Worm (Caenorhabditis elegans) whole organism, L2 larva: ENCODE results near the gene srsx-30.

Source experiments
- C34F6.9 ChIP-seq: fragments of 150-350 bp; optimal IDR thresholded peaks from 2 replicates; lab custom pipeline; 2014; ENCODE audit warnings: missing biosample characterization, missing genetic modification characterization
- F13H6.1 ChIP-seq: sonication (generic microtip); optimal IDR thresholded peaks from 2 replicates; lab custom pipeline; 2016; ENCODE audit warnings: missing genetic modification characterization, missing compliant biosample characterization
- R02D3.7 ChIP-seq: fragments of 150-350 bp; optimal IDR thresholded peaks from 2 replicates; lab custom pipeline; 2014; ENCODE audit warnings: missing biosample characterization, missing genetic modification characterization
- Y55F3AM.14 ChIP-seq: fragments of 200-800 bp; sonication (Bioruptor generic); optimal IDR thresholded peaks from 2 replicates; lab custom pipeline; 2018; ENCODE audit warnings: mild to moderate bottlenecking, missing genetic modification characterization, missing compliant biosample characterization
- ZK546.5 ChIP-seq: sonication (generic microtip); optimal IDR thresholded peaks from 2 replicates; lab custom pipeline; 2017; ENCODE audit warnings: missing biosample characterization, missing genetic modification characterization
- alr-1 ChIP-seq: fragments of 150-350 bp; optimal IDR thresholded peaks from 2 replicates; lab custom pipeline; 2014; ENCODE audit warnings: missing biosample characterization, missing genetic modification characterization
- aly-2 ChIP-seq: fragments of 150-350 bp; optimal IDR thresholded peaks from 2 replicates; lab custom pipeline; 2014; ENCODE audit warnings: missing biosample characterization, missing genetic modification characterization
- ama-1 ChIP-seq: fragments of 150-350 bp; optimal IDR thresholded peaks from 2 replicates; lab custom pipeline; 2018; ENCODE audit warnings: inconsistent platforms
- blmp-1 ChIP-seq: sonication (generic microtip); optimal IDR thresholded peaks from 2 replicates; lab custom pipeline; 2017; ENCODE audit warnings: missing genetic modification characterization, mild to moderate bottlenecking, missing compliant biosample characterization, antibody characterized with exemption, moderate library complexity; ENCODE audit not compliant: insufficient read depth
- ceh-16 ChIP-seq: fragments of 150-350 bp; optimal IDR thresholded peaks from 2 replicates; lab custom pipeline; 2014; ENCODE audit warnings: missing biosample characterization, missing genetic modification characterization
- ceh-82 ChIP-seq: fragments of 150-350 bp; optimal IDR thresholded peaks from 2 replicates; lab custom pipeline; 2014; ENCODE audit warnings: missing biosample characterization, missing genetic modification characterization
- crh-2 ChIP-seq: sonication (generic microtip); optimal IDR thresholded peaks from 2 replicates; lab custom pipeline; 2017; ENCODE audit warnings: missing biosample characterization, missing genetic modification characterization
- dmd-4 ChIP-seq: sonication (generic microtip); optimal IDR thresholded peaks from 2 replicates; lab custom pipeline; 2017; ENCODE audit warnings: missing biosample characterization, missing genetic modification characterization
- egl-27 ChIP-seq: sonication (generic microtip); optimal IDR thresholded peaks from 3 replicates; lab custom pipeline; 2017; ENCODE audit warnings: missing biosample characterization, missing genetic modification reagents, missing genetic modification characterization
- elt-1 ChIP-seq: fragments of 150-350 bp; optimal IDR thresholded peaks from 2 replicates; lab custom pipeline; 2014; ENCODE audit warnings: missing biosample characterization, missing genetic modification characterization
- elt-3 ChIP-seq: sonication (generic microtip); optimal IDR thresholded peaks from 2 replicates; lab custom pipeline; 2017; ENCODE audit warnings: missing biosample characterization, missing genetic modification characterization
- fos-1 ChIP-seq: fragments of 150-350 bp; optimal IDR thresholded peaks from 2 replicates; lab custom pipeline; 2014; ENCODE audit warnings: missing biosample characterization, missing genetic modification characterization
- gmeb-1 ChIP-seq: fragments of 150-350 bp; optimal IDR thresholded peaks from 2 replicates; lab custom pipeline; 2014; ENCODE audit warnings: missing biosample characterization, missing genetic modification characterization
- lin-11 ChIP-seq: fragments of 150-350 bp; sonication (generic microtip); optimal IDR thresholded peaks from 2 replicates; lab custom pipeline; 2014; ENCODE audit warnings: missing biosample characterization, missing genetic modification characterization, inconsistent platforms, mixed read lengths
- lin-13 ChIP-seq: fragments of 150-350 bp; optimal IDR thresholded peaks from 2 replicates; lab custom pipeline; 2014; ENCODE audit warnings: missing biosample characterization, missing genetic modification reagents, missing genetic modification characterization
- lin-39 ChIP-seq: fragments of 150-350 bp; optimal IDR thresholded peaks from 2 replicates; lab custom pipeline; 2014; ENCODE audit warnings: missing biosample characterization, missing genetic modification reagents, missing genetic modification characterization
- lsy-2 ChIP-seq, 2 experiments: fragments of 150-350 bp in 1 of 2; sonication (generic microtip) in 1 of 2; optimal IDR thresholded peaks; 2 replicates each; lab custom pipeline; 2014 to 2017; ENCODE audit warnings: missing biosample characterization in 2 of 2, missing genetic modification characterization in 2 of 2
- mab-5 ChIP-seq: fragments of 150-350 bp; optimal IDR thresholded peaks from 2 replicates; lab custom pipeline; 2014; ENCODE audit warnings: missing biosample characterization, missing genetic modification characterization
- mbf-1 ChIP-seq: sonication (generic microtip); optimal IDR thresholded peaks from 2 replicates; lab custom pipeline; 2017; ENCODE audit warnings: missing biosample characterization, missing genetic modification characterization
- mdl-1 ChIP-seq, 2 experiments: fragments of 150-350 bp in 1 of 2; sonication (generic microtip) in 1 of 2; optimal IDR thresholded peaks; 2 replicates each; lab custom pipeline; 2017; ENCODE audit warnings: missing biosample characterization in 2 of 2, missing genetic modification characterization in 2 of 2
- nhr-10 ChIP-seq: sonication (generic microtip); optimal IDR thresholded peaks from 2 replicates; lab custom pipeline; 2017; ENCODE audit warnings: missing biosample characterization, missing genetic modification characterization
- nhr-11 ChIP-seq: fragments of 150-350 bp; optimal IDR thresholded peaks from 2 replicates; lab custom pipeline; 2014; ENCODE audit warnings: missing biosample characterization, missing genetic modification characterization
- nhr-12 ChIP-seq: fragments of 150-350 bp; optimal IDR thresholded peaks from 2 replicates; lab custom pipeline; 2014; ENCODE audit warnings: missing biosample characterization, missing genetic modification characterization
- nhr-129 ChIP-seq: fragments of 150-350 bp; optimal IDR thresholded peaks from 2 replicates; lab custom pipeline; 2014; ENCODE audit warnings: missing biosample characterization, missing genetic modification characterization
- nhr-21 ChIP-seq: fragments of 150-350 bp; optimal IDR thresholded peaks from 2 replicates; lab custom pipeline; 2014; ENCODE audit warnings: missing biosample characterization, missing genetic modification characterization
- nhr-23 ChIP-seq: fragments of 150-350 bp; optimal IDR thresholded peaks from 2 replicates; lab custom pipeline; 2014; ENCODE audit warnings: missing biosample characterization, missing genetic modification reagents, missing genetic modification characterization
- nhr-237 ChIP-seq: fragments of 150-350 bp; optimal IDR thresholded peaks from 2 replicates; lab custom pipeline; 2014; ENCODE audit warnings: missing biosample characterization, missing genetic modification characterization
- nhr-25 ChIP-seq: fragments of 150-350 bp; sonication (generic microtip); optimal IDR thresholded peaks from 3 replicates; lab custom pipeline; 2014; ENCODE audit warnings: missing biosample characterization, missing genetic modification characterization
- nhr-6 ChIP-seq: fragments of 150-350 bp; optimal IDR thresholded peaks from 2 replicates; lab custom pipeline; 2014; ENCODE audit warnings: missing biosample characterization, missing genetic modification characterization
- nhr-77 ChIP-seq: fragments of 150-350 bp; optimal IDR thresholded peaks from 2 replicates; lab custom pipeline; 2014; ENCODE audit warnings: missing biosample characterization, missing genetic modification characterization
- peb-1 ChIP-seq: fragments of 150-350 bp; optimal IDR thresholded peaks from 2 replicates; lab custom pipeline; 2014; ENCODE audit warnings: missing biosample characterization, missing genetic modification characterization
- sem-4 ChIP-seq: fragments of 150-350 bp; optimal IDR thresholded peaks from 2 replicates; lab custom pipeline; 2014; ENCODE audit warnings: missing biosample characterization, missing genetic modification reagents, missing genetic modification characterization
- skn-1 ChIP-seq: sonication (generic microtip); optimal IDR thresholded peaks from 2 replicates; lab custom pipeline; 2017; ENCODE audit warnings: missing biosample characterization, missing genetic modification characterization
- sma-3 ChIP-seq: sonication (generic microtip); optimal IDR thresholded peaks from 2 replicates; lab custom pipeline; 2016; ENCODE audit warnings: missing genetic modification reagents, missing genetic modification characterization, missing compliant biosample characterization
- sma-9 ChIP-seq, 2 experiments: fragments of 150-350 bp in 1 of 2; sonication (generic microtip) in 1 of 2; optimal IDR thresholded peaks; 2 replicates each; lab custom pipeline; 2014 to 2016; ENCODE audit warnings: missing genetic modification characterization in 2 of 2, mild to moderate bottlenecking in 1 of 2, missing biosample characterization in 1 of 2, missing compliant biosample characterization in 1 of 2, missing genetic modification reagents in 1 of 2, moderate library complexity in 1 of 2
- snpc-4 ChIP-seq: fragments of 150-350 bp; optimal IDR thresholded peaks from 2 replicates; lab custom pipeline; 2014; ENCODE audit warnings: missing biosample characterization, missing genetic modification characterization
- unc-39 ChIP-seq: fragments of 150-350 bp; optimal IDR thresholded peaks from 2 replicates; lab custom pipeline; 2014; ENCODE audit warnings: missing biosample characterization, missing genetic modification characterization
- unc-55 ChIP-seq: fragments of 150-350 bp; sonication (generic microtip); optimal IDR thresholded peaks from 3 replicates; lab custom pipeline; 2014; ENCODE audit warnings: missing biosample characterization, missing genetic modification reagents, missing genetic modification characterization
- unc-62 ChIP-seq: fragments of 150-350 bp; optimal IDR thresholded peaks from 2 replicates; lab custom pipeline; 2014; ENCODE audit warnings: missing biosample characterization, missing genetic modification reagents, missing genetic modification characterization
- zag-1 ChIP-seq: fragments of 150-350 bp; optimal IDR thresholded peaks from 2 replicates; lab custom pipeline; 2014; ENCODE audit warnings: missing biosample characterization, missing genetic modification characterization
- ztf-1 ChIP-seq: fragments of 200-800 bp; sonication (Bioruptor generic); conservative IDR thresholded peaks from 2 replicates; pipeline ENCODE4 v1.3.6; 2022; ENCODE audit warnings: missing genetic modification characterization, missing compliant biosample characterization
- ztf-11 ChIP-seq: sonication (generic microtip); optimal IDR thresholded peaks from 2 replicates; lab custom pipeline; 2017; ENCODE audit warnings: missing biosample characterization, missing genetic modification characterization
- ztf-4 ChIP-seq: fragments of 150-350 bp; optimal IDR thresholded peaks from 2 replicates; lab custom pipeline; 2014; ENCODE audit warnings: missing biosample characterization, missing genetic modification characterization

The srsx-30 gene

ce11 chrV:10201913-10202312 is 43.3 kb downstream of the srsx-30 start, which contains the start of gene ZK856.7:
ZK856.7 (plus strand) TSS chrV:10202098.
- peak; percentile 25 for TF ChIP-seq nhr-25 (tag; lab: Kevin White, UChicago)
- no peak for TF ChIP-seq sem-4 (tag; lab: Kevin White, UChicago)
- TF ChIP-seq crh-2 (tag; lab: Kevin White, UChicago), result peak; percentile 37
- TF ChIP-seq Y55F3AM.14, result no peak
- no peak for TF ChIP-seq nhr-6
- no peak for TF ChIP-seq mbf-1
- TF ChIP-seq lsy-2 (tag; optimal IDR thresholded peaks at IDR 0.05; lab: Kevin White, UChicago), result peak in 1 of 2 experiments; percentile 11
- TF ChIP-seq, all 48 proteins: peak for 3

- no peak for TF ChIP-seq nhr-77 (tag; lab: Kevin White, UChicago)
- no peak for TF ChIP-seq nhr-12
- no peak for TF ChIP-seq ZK546.5
- TF ChIP-seq zag-1 (tag; lab: Kevin White, UChicago), result no peak
- TF ChIP-seq elt-1 (tag; lab: Kevin White, UChicago), result no peak
These were observed 43.7 kb downstream of the srsx-30 start for ce11 chrV:10202340-10202739.

- no peak for TF ChIP-seq lin-13 (GFP tag; lab: Kevin White, UChicago)
- TF ChIP-seq ZK546.5, result no peak
- TF ChIP-seq egl-27 (tag; lab: Kevin White, UChicago), result no peak
- TF ChIP-seq aly-2 (tag; lab: Kevin White, UChicago), result no peak
- TF ChIP-seq mdl-1 (tag; optimal IDR thresholded peaks at IDR 0.05; lab: Kevin White, UChicago), result no peak
- no peak for TF ChIP-seq ceh-82
- TF ChIP-seq zag-1 (tag; lab: Kevin White, UChicago), result no peak
- no peak for TF ChIP-seq elt-3 (tag; lab: Kevin White, UChicago)
- TF ChIP-seq blmp-1 (tag; lab: Kevin White, UChicago), result peak; percentile 59
- no peak for TF ChIP-seq nhr-237
- no peak for TF ChIP-seq unc-55
- TF ChIP-seq unc-39 (tag; lab: Kevin White, UChicago), result no peak
- TF ChIP-seq sma-3, result no peak
- no peak for TF ChIP-seq nhr-10 (tag; lab: Kevin White, UChicago)
- no peak for TF ChIP-seq snpc-4
- peak; percentile 2 for TF ChIP-seq sma-9 (GFP tag; optimal IDR thresholded peaks at IDR 0.05; lab: Kevin White, UChicago)
- TF ChIP-seq sma-9 (tag; optimal IDR thresholded peaks at IDR 0.05; lab: Kevin White, UChicago), result no peak
- no peak for TF ChIP-seq alr-1 (tag; lab: Kevin White, UChicago)
- TF ChIP-seq ama-1 (lab: Kevin White, UChicago), result peak; percentile 17
- TF ChIP-seq crh-2 (tag; lab: Kevin White, UChicago), result peak; percentile 76
- TF ChIP-seq lin-39 (tag; lab: Kevin White, UChicago), result no peak
- TF ChIP-seq C34F6.9, result no peak
- no peak for TF ChIP-seq gmeb-1
- no peak for TF ChIP-seq unc-62 (GFP tag; lab: Kevin White, UChicago)
- TF ChIP-seq ztf-11 (tag; lab: Kevin White, UChicago), result no peak
- TF ChIP-seq nhr-129, result peak; percentile 14
- no peak for TF ChIP-seq ceh-16 (tag; lab: Kevin White, UChicago)
- TF ChIP-seq peb-1 (tag; lab: Kevin White, UChicago), result no peak
- no peak for TF ChIP-seq dmd-4 (tag; lab: Kevin White, UChicago)
- TF ChIP-seq nhr-23 (tag; lab: Kevin White, UChicago), result no peak
- no peak for TF ChIP-seq nhr-21 (tag; lab: Kevin White, UChicago)
- TF ChIP-seq R02D3.7 (tag; lab: Kevin White, UChicago), result no peak
- no peak for TF ChIP-seq ztf-4
- no peak for TF ChIP-seq lin-11 (tag; lab: Kevin White, UChicago)
- no peak for TF ChIP-seq sem-4 (tag; lab: Kevin White, UChicago)
- no peak for TF ChIP-seq mbf-1
- no peak for TF ChIP-seq nhr-11
- no peak for TF ChIP-seq nhr-25 (tag; lab: Kevin White, UChicago)
- no peak for TF ChIP-seq skn-1 (tag; lab: Kevin White, UChicago)
- TF ChIP-seq elt-1 (tag; lab: Kevin White, UChicago), result no peak
- TF ChIP-seq mab-5 (tag; lab: Kevin White, UChicago), result no peak
- TF ChIP-seq nhr-6, result no peak
- no peak for TF ChIP-seq nhr-77 (tag; lab: Kevin White, UChicago)
- no peak for TF ChIP-seq nhr-12
- TF ChIP-seq ztf-1 (GFP tag; lab: Robert Waterston, UW), result no peak
- TF ChIP-seq fos-1, result peak; percentile 70
- no peak for TF ChIP-seq Y55F3AM.14
- TF ChIP-seq lsy-2 (tag; optimal IDR thresholded peaks at IDR 0.05; lab: Kevin White, UChicago), result peak in 1 of 2 experiments; percentile 0
- no peak for TF ChIP-seq F13H6.1
- TF ChIP-seq, all 48 proteins: peak for 7
These were observed 44.9 kb downstream of the srsx-30 start, which contains the start of gene chpf-1 for ce11 chrV:10203435-10204009. chpf-1 (minus strand) TSS chrV:10203485.
